Fruit fly (Drosophila melanogaster) whole organism, embryonic: Measurements from ENCODE around the gene PGAP1.

Source experiments
- Antp ChIP-seq: fragments of 200-800 bp; sonication (Bioruptor generic); optimal IDR thresholded peaks from 3 replicates; lab custom pipeline; 2016; ENCODE audit warnings: missing biosample characterization, missing genetic modification characterization
- Atf6 ChIP-seq: fragments of 200-800 bp; sonication (Bioruptor generic); IDR thresholded peaks from 2 replicates; pipeline ENCODE4 v1.3.6; 2022; ENCODE audit warnings: missing biosample characterization, missing genetic modification characterization
- CG10959 ChIP-seq: fragments of 200-800 bp; sonication (Bioruptor generic); IDR thresholded peaks from 2 replicates; pipeline ENCODE4 v1.3.6; 2022; ENCODE audit warnings: missing biosample characterization, missing genetic modification characterization
- CG11085 ChIP-seq: fragments of 200-800 bp; sonication (Bioruptor generic); IDR thresholded peaks from 2 replicates; pipeline ENCODE4 v1.3.6; 2022; ENCODE audit warnings: missing biosample characterization, missing genetic modification characterization
- CG11093 ChIP-seq: fragments of 200-800 bp; sonication (Bioruptor generic); IDR thresholded peaks from 3 replicates; pipeline ENCODE4 v1.3.6; 2022; ENCODE audit warnings: missing biosample characterization, missing genetic modification characterization
- CG12155 ChIP-seq: fragments of 200-800 bp; sonication (Bioruptor generic); optimal IDR thresholded peaks from 3 replicates; lab custom pipeline; 2016; ENCODE audit warnings: missing biosample characterization, missing genetic modification characterization
- CG12391 ChIP-seq: fragments of 200-800 bp; sonication (Bioruptor generic); optimal IDR thresholded peaks from 3 replicates; lab custom pipeline; 2018; ENCODE audit warnings: missing biosample characterization, mild to moderate bottlenecking, missing genetic modification characterization, moderate library complexity
- CG14050 ChIP-seq: fragments of 200-800 bp; sonication (Bioruptor generic); IDR thresholded peaks from 3 replicates; pipeline ENCODE4 v1.3.6; 2022; ENCODE audit warnings: missing biosample characterization, missing genetic modification characterization
- CG14441 ChIP-seq: fragments of 200-800 bp; sonication (Bioruptor generic); IDR thresholded peaks from 2 replicates; pipeline ENCODE4 v1.3.6; 2022; ENCODE audit warnings: missing biosample characterization, missing genetic modification characterization
- CG14710 ChIP-seq: fragments of 200-800 bp; sonication (Bioruptor generic); optimal IDR thresholded peaks from 3 replicates; lab custom pipeline; 2019; ENCODE audit warnings: missing biosample characterization, mild to moderate bottlenecking, missing genetic modification characterization, moderate library complexity
- CG1529 ChIP-seq: fragments of 200-800 bp; sonication (Bioruptor generic); optimal IDR thresholded peaks from 3 replicates; lab custom pipeline; 2018; ENCODE audit warnings: missing biosample characterization, missing genetic modification characterization
- CG1603 ChIP-seq: fragments of 200-800 bp; sonication (Bioruptor generic); optimal IDR thresholded peaks from 2 replicates; lab custom pipeline; 2019; ENCODE audit warnings: missing biosample characterization, mild to moderate bottlenecking, missing genetic modification characterization, moderate library complexity
- CG17186 ChIP-seq: fragments of 200-800 bp; sonication (Bioruptor generic); optimal IDR thresholded peaks from 3 replicates; lab custom pipeline; 2017; ENCODE audit warnings: missing biosample characterization, missing genetic modification reagents, missing genetic modification characterization
- CG17385 ChIP-seq: fragments of 200-800 bp; sonication (Bioruptor generic); optimal IDR thresholded peaks from 3 replicates; lab custom pipeline; 2018; ENCODE audit warnings: missing biosample characterization, mild to moderate bottlenecking, missing genetic modification characterization
- CG31365 ChIP-seq: fragments of 200-800 bp; sonication (Bioruptor generic); optimal IDR thresholded peaks from 2 replicates; lab custom pipeline; 2018; ENCODE audit warnings: missing biosample characterization, mild to moderate bottlenecking, missing genetic modification characterization
- CG6854 ChIP-seq: fragments of 200-800 bp; sonication (Bioruptor generic); optimal IDR thresholded peaks from 3 replicates; lab custom pipeline; 2017; ENCODE audit warnings: missing biosample characterization, mild to moderate bottlenecking, missing genetic modification characterization
- CG7745 ChIP-seq: fragments of 200-800 bp; sonication (Bioruptor generic); optimal IDR thresholded peaks from 2 replicates; lab custom pipeline; 2018; ENCODE audit warnings: missing biosample characterization, mild to moderate bottlenecking, missing genetic modification characterization, moderate library complexity
- CG8944 ChIP-seq: fragments of 200-800 bp; sonication (Bioruptor generic); optimal IDR thresholded peaks from 3 replicates; lab custom pipeline; 2016; ENCODE audit warnings: missing biosample characterization, missing genetic modification characterization
- CG9727 ChIP-seq: fragments of 200-800 bp; sonication (Bioruptor generic); optimal IDR thresholded peaks from 3 replicates; lab custom pipeline; 2017; ENCODE audit warnings: missing biosample characterization, mild to moderate bottlenecking, missing genetic modification characterization
- ERR ChIP-seq: fragments of 200-800 bp; sonication (Bioruptor generic); optimal IDR thresholded peaks from 2 replicates; lab custom pipeline; 2016; ENCODE audit warnings: missing biosample characterization, missing genetic modification characterization
- Fer1 ChIP-seq: fragments of 200-800 bp; sonication (Bioruptor generic); optimal IDR thresholded peaks from 2 replicates; lab custom pipeline; 2017; ENCODE audit warnings: missing biosample characterization, mild to moderate bottlenecking, missing genetic modification characterization
- HLH3B ChIP-seq: fragments of 200-800 bp; sonication (Bioruptor generic); IDR thresholded peaks from 2 replicates; pipeline ENCODE4 v1.3.6; 2022; ENCODE audit warnings: missing biosample characterization, missing genetic modification characterization
- Hmx ChIP-seq: fragments of 200-800 bp; sonication (Bioruptor generic); optimal IDR thresholded peaks from 2 replicates; lab custom pipeline; 2016; ENCODE audit warnings: missing biosample characterization, missing genetic modification characterization
- Optix ChIP-seq: fragments of 200-800 bp; sonication (Bioruptor generic); IDR thresholded peaks from 3 replicates; pipeline ENCODE4 v1.3.6; 2022; ENCODE audit warnings: missing biosample characterization, missing genetic modification characterization
- ac ChIP-seq: fragments of 200-800 bp; sonication (Bioruptor generic); optimal IDR thresholded peaks from 3 replicates; lab custom pipeline; 2017; ENCODE audit warnings: missing biosample characterization, mild to moderate bottlenecking, missing genetic modification characterization
- ato ChIP-seq: fragments of 200-800 bp; sonication (Bioruptor generic); IDR thresholded peaks from 2 replicates; pipeline ENCODE4 v1.3.6; 2022; ENCODE audit warnings: missing biosample characterization, missing genetic modification characterization; ENCODE audit not compliant: partially characterized antibody
- bigmax ChIP-seq: fragments of 200-800 bp; sonication (Bioruptor generic); optimal IDR thresholded peaks from 2 replicates; lab custom pipeline; 2018; ENCODE audit warnings: missing biosample characterization, mild to moderate bottlenecking, missing genetic modification characterization
- btn ChIP-seq: fragments of 200-800 bp; sonication (Bioruptor generic); optimal IDR thresholded peaks from 2 replicates; lab custom pipeline; 2016; ENCODE audit warnings: missing biosample characterization, missing genetic modification characterization
- cas ChIP-seq: fragments of 200-800 bp; sonication (Bioruptor generic); IDR thresholded peaks from 2 replicates; pipeline ENCODE4 v1.3.6; 2022; ENCODE audit warnings: missing biosample characterization, missing genetic modification characterization
- crc ChIP-seq: fragments of 200-800 bp; sonication (Bioruptor generic); optimal IDR thresholded peaks from 2 replicates; lab custom pipeline; 2016; ENCODE audit warnings: missing biosample characterization, missing genetic modification characterization
- crol ChIP-seq: fragments of 200-800 bp; sonication (Bioruptor generic); IDR thresholded peaks from 2 replicates; pipeline ENCODE4 v1.3.6; 2022; ENCODE audit warnings: missing biosample characterization, missing genetic modification characterization
- cwo ChIP-seq: fragments of 200-800 bp; sonication (Bioruptor generic); optimal IDR thresholded peaks from 3 replicates; lab custom pipeline; 2017; ENCODE audit warnings: missing biosample characterization, missing genetic modification characterization, mild to moderate bottlenecking, moderate library complexity, missing genetic modification reagents
- dati ChIP-seq: fragments of 200-800 bp; sonication (Bioruptor generic); IDR thresholded peaks from 2 replicates; pipeline ENCODE4 v1.3.6; 2022; ENCODE audit warnings: missing biosample characterization, missing genetic modification characterization
- dimm ChIP-seq: fragments of 200-800 bp; sonication (Bioruptor generic); IDR thresholded peaks from 2 replicates; pipeline ENCODE4 v1.3.6; 2022; ENCODE audit warnings: missing biosample characterization, missing genetic modification characterization
- emc ChIP-seq: fragments of 200-800 bp; sonication (Bioruptor generic); optimal IDR thresholded peaks from 2 replicates; lab custom pipeline; 2016; ENCODE audit warnings: missing biosample characterization, missing genetic modification characterization
- ems ChIP-seq: fragments of 200-800 bp; sonication (Bioruptor generic); optimal IDR thresholded peaks from 3 replicates; lab custom pipeline; 2016; ENCODE audit warnings: missing biosample characterization, missing genetic modification characterization
- en ChIP-seq: fragments of 200-800 bp; sonication (Bioruptor generic); optimal IDR thresholded peaks from 2 replicates; lab custom pipeline; 2016; ENCODE audit warnings: missing biosample characterization, missing genetic modification characterization
- fd64A ChIP-seq: fragments of 200-800 bp; sonication (Bioruptor generic); optimal IDR thresholded peaks from 3 replicates; lab custom pipeline; 2018; ENCODE audit warnings: missing biosample characterization, mild to moderate bottlenecking, missing genetic modification characterization
- gsb-n ChIP-seq: fragments of 200-800 bp; sonication (Bioruptor generic); optimal IDR thresholded peaks from 3 replicates; lab custom pipeline; 2018; ENCODE audit warnings: missing biosample characterization, mild to moderate bottlenecking, missing genetic modification characterization
- kni ChIP-seq: fragments of 200-800 bp; sonication (Bioruptor generic); optimal IDR thresholded peaks from 3 replicates; lab custom pipeline; 2017; ENCODE audit warnings: mild to moderate bottlenecking, missing biosample characterization, missing genetic modification reagents, missing genetic modification characterization
- odd ChIP-seq: fragments of 200-800 bp; sonication (Bioruptor generic); optimal IDR thresholded peaks from 2 replicates; lab custom pipeline; 2017; ENCODE audit warnings: missing biosample characterization, mild to moderate bottlenecking, missing genetic modification characterization
- p53 ChIP-seq: fragments of 200-800 bp; sonication (Bioruptor generic); optimal IDR thresholded peaks from 2 replicates; lab custom pipeline; 2016; ENCODE audit warnings: missing biosample characterization, missing genetic modification characterization
- ssp ChIP-seq: fragments of 200-800 bp; sonication (Bioruptor generic); IDR thresholded peaks from 2 replicates; pipeline ENCODE4 v1.3.6; 2022; ENCODE audit warnings: missing biosample characterization, missing genetic modification characterization
- sug ChIP-seq: fragments of 200-800 bp; optimal IDR thresholded peaks from 2 replicates; lab custom pipeline; 2019; ENCODE audit warnings: missing biosample characterization, mild to moderate bottlenecking, missing genetic modification characterization, moderate library complexity
- tll ChIP-seq, 2 experiments: fragments of 200-800 bp in 1 of 2; fragments of >200 bp in 1 of 2; sonication (Bioruptor generic) in 1 of 2; optimal IDR thresholded peaks; 2 replicates each; lab custom pipeline; 2017 to 2019; ENCODE audit warnings: missing biosample characterization in 2 of 2, missing genetic modification characterization in 2 of 2, mild to moderate bottlenecking in 1 of 2, moderate library complexity in 1 of 2
- tna ChIP-seq: fragments of 200-800 bp; sonication (Bioruptor generic); IDR thresholded peaks from 2 replicates; pipeline ENCODE4 v1.3.6; 2022; ENCODE audit warnings: missing biosample characterization, missing genetic modification characterization; ENCODE audit not compliant: partially characterized antibody
- tx ChIP-seq: fragments of 200-800 bp; sonication (Bioruptor generic); optimal IDR thresholded peaks from 2 replicates; lab custom pipeline; 2016; ENCODE audit warnings: missing biosample characterization, missing genetic modification characterization
- unpg ChIP-seq: fragments of 200-800 bp; sonication (Bioruptor generic); optimal IDR thresholded peaks from 3 replicates; lab custom pipeline; 2018; ENCODE audit warnings: missing biosample characterization, mild to moderate bottlenecking, missing genetic modification characterization, moderate library complexity
- vnd ChIP-seq: fragments of 200-800 bp; sonication (Bioruptor generic); IDR thresholded peaks from 3 replicates; pipeline ENCODE4 v1.3.6; 2022; ENCODE audit warnings: missing biosample characterization, missing genetic modification characterization; ENCODE audit not compliant: partially characterized antibody

PGAP1 gene

DNA sequence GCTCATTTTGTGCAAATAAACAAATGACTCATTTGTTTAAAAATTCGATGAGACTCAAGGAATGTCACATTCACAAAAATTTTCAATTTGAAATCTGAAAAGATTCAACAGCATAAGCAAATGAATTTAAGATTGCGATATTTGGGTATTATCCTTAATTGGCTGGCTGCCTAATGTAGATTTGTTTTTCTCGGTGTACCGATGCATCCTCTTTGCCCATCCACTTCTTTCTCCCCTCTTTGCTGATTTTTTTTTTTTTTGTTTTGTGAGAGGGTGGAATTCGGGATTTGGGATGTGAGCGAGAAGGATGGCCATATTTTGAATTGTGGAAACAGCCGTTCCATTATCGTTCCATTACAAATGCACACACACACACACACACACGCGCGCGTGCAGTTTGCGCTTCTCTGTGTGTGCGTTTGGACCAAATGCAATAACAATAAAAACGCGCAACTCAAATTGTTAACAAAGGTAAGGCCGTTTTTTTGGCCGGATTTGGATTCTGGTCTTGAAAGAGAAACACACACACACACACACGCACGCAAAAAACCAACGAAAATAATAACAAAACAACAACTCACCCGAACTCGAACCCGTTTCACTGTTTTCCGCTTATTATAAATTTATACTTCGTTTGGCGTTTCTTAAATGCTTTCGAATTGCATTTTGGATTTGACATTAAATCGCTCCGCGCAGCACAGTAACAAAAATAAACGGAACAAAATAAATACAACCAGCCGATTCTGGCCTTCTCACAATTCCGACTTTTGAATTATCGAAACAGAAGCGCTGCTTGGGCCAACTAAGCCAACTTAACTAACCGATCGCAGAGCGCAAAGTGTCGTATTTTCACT is 10.0 kb downstream of the PGAP1 start (continued):
- no peak for TF ChIP-seq odd (GFP tag; lab: Kevin White, UChicago)
- TF ChIP-seq crol (GFP tag; lab: Robert Waterston, UW): no peak
- no peak for TF ChIP-seq bigmax (GFP tag; lab: Kevin White, UChicago)
- peak; percentile 28 for TF ChIP-seq CG17385 (GFP tag; lab: Kevin White, UChicago)
- peak; percentile 6 for TF ChIP-seq tx
- TF ChIP-seq kni (GFP tag; lab: Kevin White, UChicago): peak; percentile 44
- TF ChIP-seq sug (tag; lab: Kevin White, UChicago): no peak
- TF ChIP-seq vnd (GFP tag; lab: Robert Waterston, UW): no peak
- 0 out of 2 replicates have a peak, but pooled peaks have one; percentile 8 for TF ChIP-seq CG10959 (GFP tag; lab: Robert Waterston, UW)
- peak; percentile 46 for TF ChIP-seq gsb-n (tag; lab: Kevin White, UChicago)
- no peak for TF ChIP-seq crc (GFP tag; lab: Kevin White, UChicago)
- TF ChIP-seq dimm: no peak
- peak; percentile 63 for TF ChIP-seq unpg
- peak; percentile 9 for TF ChIP-seq CG8944 (GFP tag; lab: Kevin White, UChicago)
- no peak for TF ChIP-seq emc (GFP tag; lab: Kevin White, UChicago)
- no peak for TF ChIP-seq ERR (GFP tag; lab: Kevin White, UChicago)
- no peak for TF ChIP-seq CG7745 (tag; lab: Kevin White, UChicago)
- no peak for TF ChIP-seq tll (GFP tag; optimal IDR thresholded peaks at IDR 0.05; lab: Kevin White, UChicago)
- no peak for TF ChIP-seq fd64A (GFP tag; lab: Kevin White, UChicago)
- peak; percentile 70 for TF ChIP-seq CG14710 (tag; lab: Kevin White, UChicago)
- no peak for TF ChIP-seq CG11085 (GFP tag; lab: Robert Waterston, UW)
- TF ChIP-seq CG14441 (GFP tag; lab: Robert Waterston, UW): no peak
- peak; percentile 68 for TF ChIP-seq CG9727 (GFP tag; lab: Kevin White, UChicago)
- peak; percentile 38; the same call in 1 of the 2 replicates for TF ChIP-seq HLH3B
- TF ChIP-seq CG1529 (GFP tag; lab: Kevin White, UChicago): peak; percentile 67
- TF ChIP-seq CG1603 (tag; lab: Kevin White, UChicago): peak; percentile 58
- TF ChIP-seq cas: no peak
- TF ChIP-seq CG12391 (tag; lab: Kevin White, UChicago): peak; percentile 67
- no peak for TF ChIP-seq ems (GFP tag; lab: Kevin White, UChicago)
- no peak for TF ChIP-seq CG14050 (GFP tag; lab: Robert Waterston, UW)
- TF ChIP-seq ato (GFP tag; lab: Robert Waterston, UW): no peak
- no peak for TF ChIP-seq CG17186 (GFP tag; lab: Kevin White, UChicago)
- TF ChIP-seq tna: no peak
- peak; percentile 14 for TF ChIP-seq CG12155
- TF ChIP-seq ac: no peak
- peak; percentile 37; the same call in 1 of the 3 replicates for TF ChIP-seq Optix
- no peak for TF ChIP-seq Atf6 (GFP tag; lab: Robert Waterston, UW)
- TF ChIP-seq ssp: no peak
- 0 out of 3 replicates have a peak, but pooled peaks have one; percentile 52 for TF ChIP-seq CG11093 (GFP tag; lab: Robert Waterston, UW)
- no peak for TF ChIP-seq cwo (GFP tag; lab: Kevin White, UChicago)
- no peak for TF ChIP-seq en (GFP tag; lab: Kevin White, UChicago)
- peak; percentile 3 for TF ChIP-seq btn
- TF ChIP-seq p53 (GFP tag; lab: Kevin White, UChicago): no peak
- TF ChIP-seq Antp (GFP tag; lab: Kevin White, UChicago): peak; percentile 51
- no peak for TF ChIP-seq dati (GFP tag; lab: Robert Waterston, UW)
- TF ChIP-seq Fer1: no peak
- no peak for TF ChIP-seq CG31365 (tag; lab: Kevin White, UChicago)
- no peak for TF ChIP-seq CG6854 (GFP tag; lab: Kevin White, UChicago)
- TF ChIP-seq Hmx (GFP tag; lab: Kevin White, UChicago): no peak
